Worm (Caenorhabditis elegans) whole organism, young adult: ENCODE results near the gene F45F2.10.

Experiments
- B0261.1 ChIP-seq: sonication (generic microtip); optimal IDR thresholded peaks from 2 replicates; lab custom pipeline; 2016; ENCODE audit warnings: mild to moderate bottlenecking, missing genetic modification characterization, moderate library complexity, missing compliant biosample characterization
- C17E4.6 ChIP-seq: fragments of 200-800 bp; sonication (Bioruptor generic); IDR thresholded peaks from 2 replicates; pipeline ENCODE4 v1.3.6; 2022; ENCODE audit warnings: missing genetic modification reagents, missing genetic modification characterization, missing compliant biosample characterization
- F33H1.4 ChIP-seq: fragments of 200-800 bp; sonication (Bioruptor generic); IDR thresholded peaks from 2 replicates; pipeline ENCODE4 v1.3.6; 2022; ENCODE audit warnings: missing genetic modification reagents, missing genetic modification characterization, missing compliant biosample characterization
- F37B4.10 ChIP-seq: fragments of 200-800 bp; sonication (Bioruptor generic); IDR thresholded peaks from 2 replicates; pipeline ENCODE4 v1.3.6; 2022; ENCODE audit warnings: missing genetic modification characterization, missing compliant biosample characterization
- F57A8.1 ChIP-seq: fragments of 200-800 bp; sonication (Bioruptor generic); optimal IDR thresholded peaks from 2 replicates; lab custom pipeline; 2018; ENCODE audit warnings: mild to moderate bottlenecking, missing genetic modification characterization, moderate library complexity, missing compliant biosample characterization
- K12H6.12 ChIP-seq: fragments of 200-800 bp; sonication (Bioruptor generic); optimal IDR thresholded peaks from 2 replicates; lab custom pipeline; 2018; ENCODE audit warnings: mild to moderate bottlenecking, missing genetic modification characterization, missing compliant biosample characterization
- Y53F4B.3 ChIP-seq: fragments of 200-800 bp; sonication (Bioruptor generic); IDR thresholded peaks from 2 replicates; pipeline ENCODE4 v1.3.6; 2022; ENCODE audit warnings: missing genetic modification reagents, missing genetic modification characterization, missing compliant biosample characterization
- Y95B8A.8 ChIP-seq: fragments of 200-800 bp; sonication (Bioruptor generic); IDR thresholded peaks from 2 replicates; pipeline ENCODE4 v1.3.6; 2022; ENCODE audit warnings: missing genetic modification reagents, missing genetic modification characterization, missing compliant biosample characterization
- ZK185.1 ChIP-seq: sonication (generic microtip); optimal IDR thresholded peaks from 2 replicates; lab custom pipeline; 2016; ENCODE audit warnings: mild to moderate bottlenecking, missing genetic modification characterization, missing compliant biosample characterization; ENCODE audit not compliant: poor library complexity, severe bottlenecking
- ama-1 ChIP-seq, 3 experiments: fragments of 150-350 bp in 1 of 3; sonication (generic microtip) in 2 of 3; optimal IDR thresholded peaks; 2 replicates each; lab custom pipeline; 2014 to 2018; ENCODE audit warnings: missing biosample characterization in 2 of 3, missing genetic modification characterization in 2 of 3, missing genetic modification reagents in 2 of 3
- aptf-3 ChIP-seq: fragments of 200-800 bp; sonication (Bioruptor generic); IDR thresholded peaks from 2 replicates; pipeline ENCODE4 v1.3.6; 2022; ENCODE audit warnings: missing genetic modification characterization, missing compliant biosample characterization
- atf-7 ChIP-seq: sonication (generic microtip); optimal IDR thresholded peaks from 2 replicates; lab custom pipeline; 2017; ENCODE audit warnings: mild to moderate bottlenecking, missing genetic modification characterization, missing compliant biosample characterization
- attf-5 ChIP-seq: fragments of 200-800 bp; sonication (Bioruptor generic); optimal IDR thresholded peaks from 2 replicates; lab custom pipeline; 2018; ENCODE audit warnings: mild to moderate bottlenecking, missing genetic modification characterization, missing compliant biosample characterization
- cebp-1 ChIP-seq, 2 experiments: fragments of 200-800 bp in 1 of 2; sonication (Bioruptor generic) in 1 of 2; sonication (generic microtip) in 1 of 2; IDR thresholded peaks in 1 of 2; optimal IDR thresholded peaks in 1 of 2; 2 replicates each; pipeline versions ENCODE4 v1.3.6 to Lab custom; 2017 to 2022; ENCODE audit warnings: missing compliant biosample characterization in 2 of 2, missing genetic modification characterization in 2 of 2, mild to moderate bottlenecking in 1 of 2, missing genetic modification reagents in 1 of 2, moderate library complexity in 1 of 2
- ceh-27 ChIP-seq: fragments of 200-800 bp; sonication (Bioruptor generic); optimal IDR thresholded peaks from 2 replicates; lab custom pipeline; 2018; ENCODE audit warnings: mild to moderate bottlenecking, missing genetic modification characterization, moderate library complexity, missing compliant biosample characterization
- dox-1 ChIP-seq: fragments of 200-800 bp; sonication (Bioruptor generic); IDR thresholded peaks from 2 replicates; pipeline ENCODE4 v1.3.6; 2022; ENCODE audit warnings: missing genetic modification reagents, missing genetic modification characterization, missing compliant biosample characterization
- dpff-1 ChIP-seq: sonication (generic microtip); optimal IDR thresholded peaks from 2 replicates; lab custom pipeline; 2017; ENCODE audit warnings: mild to moderate bottlenecking, missing genetic modification characterization, missing compliant biosample characterization
- efl-1 ChIP-seq: fragments of 150-350 bp; optimal IDR thresholded peaks from 2 replicates; lab custom pipeline; 2014; ENCODE audit warnings: missing biosample characterization, missing genetic modification reagents, missing genetic modification characterization
- egrh-3 ChIP-seq: fragments of 200-800 bp; sonication (Bioruptor generic); IDR thresholded peaks from 2 replicates; pipeline ENCODE4 v1.3.6; 2022; ENCODE audit warnings: missing genetic modification reagents, missing genetic modification characterization, missing compliant biosample characterization
- fkh-3 ChIP-seq: sonication (generic microtip); optimal IDR thresholded peaks from 2 replicates; lab custom pipeline; 2016; ENCODE audit warnings: mild to moderate bottlenecking, missing genetic modification characterization, missing compliant biosample characterization
- him-1 ChIP-seq: sonication (generic microtip); optimal IDR thresholded peaks from 2 replicates; lab custom pipeline; 2016; ENCODE audit warnings: missing genotype, missing genetic modification reagents, missing genetic modification characterization, missing compliant biosample characterization
- hmg-1.2 ChIP-seq: fragments of 200-800 bp; sonication (Bioruptor generic); IDR thresholded peaks from 2 replicates; pipeline ENCODE4 v1.3.6; 2022; ENCODE audit warnings: missing genetic modification reagents, missing genetic modification characterization, missing compliant biosample characterization
- lin-40 ChIP-seq: sonication (generic microtip); optimal IDR thresholded peaks from 2 replicates; lab custom pipeline; 2016; ENCODE audit warnings: missing genetic modification characterization, mild to moderate bottlenecking, missing compliant biosample characterization, missing genotype, missing genetic modification reagents
- lsl-1 ChIP-seq: fragments of 200-800 bp; sonication (Bioruptor generic); optimal IDR thresholded peaks from 2 replicates; lab custom pipeline; 2018; ENCODE audit warnings: mild to moderate bottlenecking, missing genetic modification characterization, moderate library complexity, missing compliant biosample characterization
- madf-3 ChIP-seq: fragments of 200-800 bp; sonication (Bioruptor generic); IDR thresholded peaks from 2 replicates; pipeline ENCODE4 v1.3.6; 2022; ENCODE audit warnings: missing genetic modification reagents, missing genetic modification characterization, missing compliant biosample characterization
- madf-8 ChIP-seq: fragments of 200-800 bp; sonication (Bioruptor generic); conservative IDR thresholded peaks from 2 replicates; pipeline ENCODE4 v1.3.6; 2022; ENCODE audit warnings: missing genetic modification reagents, missing genetic modification characterization, missing compliant biosample characterization
- mel-28 ChIP-seq: sonication (generic microtip); optimal IDR thresholded peaks from 2 replicates; lab custom pipeline; 2016; ENCODE audit warnings: borderline replicate concordance, mild to moderate bottlenecking, missing genetic modification characterization, missing compliant biosample characterization
- nfya-1 ChIP-seq: sonication (generic microtip); optimal IDR thresholded peaks from 2 replicates; lab custom pipeline; 2017; ENCODE audit warnings: antibody characterized with exemption, missing compliant biosample characterization, missing genetic modification characterization, borderline replicate concordance; ENCODE audit not compliant: insufficient read depth
- nfyb-1 ChIP-seq: fragments of 200-800 bp; sonication (Bioruptor generic); IDR thresholded peaks from 2 replicates; pipeline ENCODE4 v1.3.6; 2022; ENCODE audit warnings: missing genetic modification reagents, missing genetic modification characterization, missing compliant biosample characterization
- nhr-179 ChIP-seq: sonication (generic microtip); optimal IDR thresholded peaks from 2 replicates; lab custom pipeline; 2016; ENCODE audit warnings: mild to moderate bottlenecking, missing genetic modification characterization, missing compliant biosample characterization
- repo-1 ChIP-seq: sonication (generic microtip); optimal IDR thresholded peaks from 2 replicates; lab custom pipeline; 2017; ENCODE audit warnings: mild to moderate bottlenecking, missing genetic modification characterization, missing compliant biosample characterization
- rpc-1 ChIP-seq, 2 experiments: fragments of 150-350 bp in 1 of 2; sonication (generic microtip) in 1 of 2; optimal IDR thresholded peaks; 2 replicates each; lab custom pipeline; 2014 to 2018; ENCODE audit warnings: missing biosample characterization in 1 of 2, missing genetic modification characterization in 1 of 2, missing genetic modification reagents in 1 of 2, missing genotype in 1 of 2
- snpc-3.4 ChIP-seq: sonication (generic microtip); optimal IDR thresholded peaks from 2 replicates; lab custom pipeline; 2017; ENCODE audit warnings: missing genetic modification characterization, mild to moderate bottlenecking, missing compliant biosample characterization, antibody characterized with exemption, moderate library complexity, missing genotype, missing genetic modification reagents
- snpc-4 ChIP-seq, 5 experiments: fragments of 150-350 bp in 1 of 5; sonication (generic microtip) in 4 of 5; optimal IDR thresholded peaks; 2 replicates each; lab custom pipeline; 2014 to 2018; ENCODE audit warnings: missing genetic modification characterization in 5 of 5, missing biosample characterization in 3 of 5, antibody characterized with exemption in 2 of 5, mild to moderate bottlenecking in 2 of 5, missing compliant biosample characterization in 2 of 5, missing genotype in 2 of 5, moderate library complexity in 2 of 5, missing genetic modification reagents in 1 of 5
- sptf-2 ChIP-seq: fragments of 200-800 bp; sonication (Bioruptor generic); optimal IDR thresholded peaks from 2 replicates; lab custom pipeline; 2018; ENCODE audit warnings: mild to moderate bottlenecking, missing genetic modification characterization, missing compliant biosample characterization
- tbp1 ChIP-seq: fragments of 200-800 bp; sonication (Bioruptor generic); optimal IDR thresholded peaks from 2 replicates; lab custom pipeline; 2018; ENCODE audit warnings: mild to moderate bottlenecking, missing genetic modification characterization, missing compliant biosample characterization
- tlf-1 ChIP-seq: fragments of 200-800 bp; sonication (Bioruptor generic); optimal IDR thresholded peaks from 2 replicates; lab custom pipeline; 2018; ENCODE audit warnings: mild to moderate bottlenecking, missing genetic modification characterization, missing compliant biosample characterization
- xnd-1 ChIP-seq: sonication (generic microtip); optimal IDR thresholded peaks from 2 replicates; lab custom pipeline; 2016; ENCODE audit warnings: missing genotype, missing genetic modification reagents, missing genetic modification characterization, missing compliant biosample characterization
- ztf-25 ChIP-seq: fragments of 200-800 bp; sonication (Bioruptor generic); IDR thresholded peaks from 2 replicates; pipeline ENCODE4 v1.3.6; 2022; ENCODE audit warnings: missing genetic modification reagents, missing genetic modification characterization, missing compliant biosample characterization
- ztf-26 ChIP-seq: sonication (generic microtip); optimal IDR thresholded peaks from 2 replicates; lab custom pipeline; 2017; ENCODE audit warnings: missing genetic modification characterization, missing compliant biosample characterization
- ztf-6 ChIP-seq: fragments of 200-800 bp; sonication (Bioruptor generic); IDR thresholded peaks from 2 replicates; pipeline ENCODE4 v1.3.6; 2022; ENCODE audit warnings: missing genetic modification reagents, missing genetic modification characterization, missing compliant biosample characterization

The F45F2.10 gene

ce11 chrV:8520846-8521553, 2.3 kb upstream of the F45F2.10 start, which contains the start of the genes F45F2.11 and otpl-7 (continued):
- no peak for TF ChIP-seq ama-1 (optimal IDR thresholded peaks at IDR 0.05; lab: Kevin White, UChicago)
- no peak for TF ChIP-seq ama-1 (GFP tag; optimal IDR thresholded peaks at IDR 0.05; lab: Kevin White, UChicago)
- no peak for TF ChIP-seq atf-7
- TF ChIP-seq madf-3 (GFP tag; lab: Robert Waterston, UW): 0 out of 2 replicates have a peak, but pooled peaks have one; percentile 35
- TF ChIP-seq egrh-3 (GFP tag; lab: Robert Waterston, UW): no peak
- peak; percentile 91 for TF ChIP-seq F33H1.4 (GFP tag; lab: Robert Waterston, UW)
- peak; percentile 94 for TF ChIP-seq lsl-1 (GFP tag; lab: Kevin White, UChicago)

- TF ChIP-seq dox-1 (GFP tag; lab: Robert Waterston, UW) (peak; percentile 36; the same call in 1 of the 2 replicates), rpc-1 (optimal IDR thresholded peaks at IDR 0.05; lab: Kevin White, UChicago) (no peak), rpc-1 (tag; optimal IDR thresholded peaks at IDR 0.05; lab: Kevin White, UChicago) (no peak), dpff-1 (tag; lab: Kevin White, UChicago) (peak; percentile 33), lsl-1 (GFP tag; lab: Kevin White, UChicago) (peak; percentile 14), K12H6.12 (peak; percentile 7), snpc-3.4 (tag; lab: Kevin White, UChicago) (peak; percentile 14), cebp-1 (GFP tag; IDR thresholded peaks at IDR 0.05; lab: Robert Waterston, UW) (no peak), cebp-1 (tag; optimal IDR thresholded peaks at IDR 0.05; lab: Kevin White, UChicago) (no peak), ztf-6 (GFP tag; lab: Robert Waterston, UW) (no peak), xnd-1 (peak; percentile 18), F37B4.10 (GFP tag; lab: Robert Waterston, UW) (no peak), him-1 (tag; lab: Kevin White, UChicago) (no peak), tlf-1 (GFP tag; lab: Kevin White, UChicago) (no peak), tbp1 (GFP tag; lab: Kevin White, UChicago) (no peak), nfyb-1 (GFP tag; lab: Robert Waterston, UW) (no peak), snpc-4 (GFP tag; optimal IDR thresholded peaks at IDR 0.05; lab: Kevin White, UChicago) (peak; percentile 21), snpc-4 (tag; optimal IDR thresholded peaks at IDR 0.05; lab: Kevin White, UChicago) (peak in 1 of 4 experiments; percentile 12), C17E4.6 (GFP tag; lab: Robert Waterston, UW) (no peak), Y53F4B.3 (no peak), nhr-179 (tag; lab: Kevin White, UChicago) (no peak), lin-40 (tag; lab: Kevin White, UChicago) (no peak), ceh-27 (peak; percentile 40), mel-28 (tag; lab: Kevin White, UChicago) (no peak), hmg-1.2 (GFP tag; lab: Robert Waterston, UW) (peak; percentile 35; the same call in 1 of the 2 replicates)
Observed at ce11 chrV:8518283-8518682, 389 bp downstream of the F45F2.10 start.

ce11 chrV:8517711-8518110, 961 bp downstream of the F45F2.10 start:
- TF ChIP-seq nfya-1 (no peak), sptf-2 (no peak), repo-1 (tag; lab: Kevin White, UChicago) (no peak), ZK185.1 (no peak), fkh-3 (no peak), rpc-1 (optimal IDR thresholded peaks at IDR 0.05; lab: Kevin White, UChicago) (no peak), rpc-1 (tag; optimal IDR thresholded peaks at IDR 0.05; lab: Kevin White, UChicago) (no peak), efl-1 (GFP tag; lab: Kevin White, UChicago) (peak; percentile 49), aptf-3 (GFP tag; lab: Robert Waterston, UW) (no peak), snpc-4 (GFP tag; optimal IDR thresholded peaks at IDR 0.05; lab: Kevin White, UChicago) (no peak), snpc-4 (tag; optimal IDR thresholded peaks at IDR 0.05; lab: Kevin White, UChicago) (no peak), ztf-25 (GFP tag; lab: Robert Waterston, UW) (no peak), madf-8 (GFP tag; lab: Robert Waterston, UW) (0 out of 2 replicates have a peak, but pooled peaks have one; percentile 15), nfyb-1 (GFP tag; lab: Robert Waterston, UW) (no peak), ztf-26 (tag; lab: Kevin White, UChicago) (no peak), Y95B8A.8 (no peak), F57A8.1 (GFP tag; lab: Kevin White, UChicago) (no peak), B0261.1 (tag; lab: Kevin White, UChicago) (no peak), ztf-6 (GFP tag; lab: Robert Waterston, UW) (no peak), attf-5 (GFP tag; lab: Kevin White, UChicago) (no peak), dpff-1 (tag; lab: Kevin White, UChicago) (no peak)
